Fruit fly (Drosophila melanogaster): ENCODE data around the gene CG4455.
A peak's percentile ranks its signal among the peaks of the same experiment; 100 is the strongest.

CG4455 gene

dm6 chr2L:16329102-16329520 is 23.6 kb upstream of the CG4455 start, which contains the start of gene mRpL4:
Gene mRpL4, minus strand, starts transcription at chr2L:16329132.
- TF ChIP-seq D1 (tag; optimal IDR thresholded peaks at IDR 0.05): peak; percentile 71
- no peak; the same call in 2 of the 3 replicates for TF ChIP-seq CG4496 (GFP tag; IDR thresholded peaks at IDR 0.05)
- peak; percentile 14 for TF ChIP-seq Snoo (tag; optimal IDR thresholded peaks at IDR 0.05)
- TF ChIP-seq CG32121 (GFP tag; IDR thresholded peaks at IDR 0.05): peak; percentile 27; the same call in 1 of the 2 replicates

- TF ChIP-seq CG34367 (tag; optimal IDR thresholded peaks at IDR 0.05): no peak
- no peak for TF ChIP-seq CG8301 (tag; optimal IDR thresholded peaks at IDR 0.05)
- no peak for TF ChIP-seq fd96Ca (GFP tag; IDR thresholded peaks at IDR 0.05)
- no peak for TF ChIP-seq CG14655 (GFP tag; optimal IDR thresholded peaks at IDR 0.05)
- TF ChIP-seq gl (tag; optimal IDR thresholded peaks at IDR 0.05): no peak
- TF ChIP-seq CG12605 (GFP tag; IDR thresholded peaks at IDR 0.05): no peak
- TF ChIP-seq rn (GFP tag; IDR thresholded peaks at IDR 0.05): no peak
- no peak for TF ChIP-seq CG9948 (tag; optimal IDR thresholded peaks at IDR 0.05)
- TF ChIP-seq CG17806 (tag; optimal IDR thresholded peaks at IDR 0.05): no peak
- TF ChIP-seq CG15710 (tag; optimal IDR thresholded peaks at IDR 0.05): no peak
- TF ChIP-seq Snoo (tag; optimal IDR thresholded peaks at IDR 0.05): no peak
- no peak for TF ChIP-seq Pif1B (GFP tag; optimal IDR thresholded peaks at IDR 0.05)
- TF ChIP-seq CG10348 (GFP tag; IDR thresholded peaks at IDR 0.05): no peak
- no peak for TF ChIP-seq EcR (GFP tag; optimal IDR thresholded peaks at IDR 0.05)
These were observed 23.1 kb upstream of the CG4455 start, which contains the start of gene CG4440 for dm6 chr2L:16329625-16330024. Gene CG4440, plus strand, starts transcription at chr2L:16329925.

- no peak for TF ChIP-seq CG13204 (GFP tag; optimal IDR thresholded peaks at IDR 0.05)
These were observed 14.9 kb upstream of the CG4455 start, which contains the start of gene CG31817 for dm6 chr2L:16337785-16338184. Gene CG31817, minus strand, starts transcription at chr2L:16337885.

DNA sequence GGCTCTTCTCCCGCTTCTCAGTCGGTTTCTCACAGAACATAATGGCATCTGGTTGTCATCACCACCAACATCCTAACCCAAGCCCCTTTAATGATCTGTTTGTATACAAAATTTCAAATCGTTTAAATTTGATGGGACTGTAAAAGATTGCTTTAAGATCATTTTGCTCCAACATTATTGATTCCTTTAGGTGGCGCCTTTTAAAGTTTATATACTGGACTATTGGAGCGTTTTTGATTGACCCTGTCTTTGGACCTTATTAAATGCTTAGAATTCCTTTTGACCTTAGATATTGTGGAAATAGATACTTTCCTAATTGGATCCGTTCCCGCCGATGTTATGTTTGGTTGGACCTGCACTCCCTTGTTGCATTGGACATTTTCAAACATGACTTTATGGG is 12.5 kb upstream of the CG4455 start, which contains the start of gene CG42266:
CG42266 (minus strand) TSS at position 101 of the 400 bp plus-strand sequence.
- TF ChIP-seq rn (GFP tag; IDR thresholded peaks at IDR 0.05): no peak
- no peak for TF ChIP-seq Pif1A (GFP tag; optimal IDR thresholded peaks at IDR 0.05)
- no peak for TF ChIP-seq CG8301 (tag; optimal IDR thresholded peaks at IDR 0.05)
- TF ChIP-seq CG17806 (tag; optimal IDR thresholded peaks at IDR 0.05): no peak
- no peak for TF ChIP-seq CG34367 (tag; optimal IDR thresholded peaks at IDR 0.05)
- TF ChIP-seq Pif1B (GFP tag; optimal IDR thresholded peaks at IDR 0.05): no peak
- no peak for TF ChIP-seq CG9948 (tag; optimal IDR thresholded peaks at IDR 0.05)
- no peak for TF ChIP-seq D1 (tag; optimal IDR thresholded peaks at IDR 0.05)
- no peak for TF ChIP-seq CG10348 (GFP tag; IDR thresholded peaks at IDR 0.05)
- no peak for TF ChIP-seq gl (tag; optimal IDR thresholded peaks at IDR 0.05)
- no peak for TF ChIP-seq EcR (GFP tag; optimal IDR thresholded peaks at IDR 0.05)
- TF ChIP-seq Ets98B (GFP tag; IDR thresholded peaks at IDR 0.05): no peak
- no peak for TF ChIP-seq CG12605 (GFP tag; IDR thresholded peaks at IDR 0.05)

- TF ChIP-seq CG8159 (tag; optimal IDR thresholded peaks at IDR 0.05): no peak
- TF ChIP-seq EcR (GFP tag; optimal IDR thresholded peaks at IDR 0.05): no peak
- TF ChIP-seq Pif1B (GFP tag; optimal IDR thresholded peaks at IDR 0.05): no peak
- no peak for TF ChIP-seq CG10348 (GFP tag; IDR thresholded peaks at IDR 0.05)
- TF ChIP-seq CG8301 (tag; optimal IDR thresholded peaks at IDR 0.05): no peak
- no peak for TF ChIP-seq CG34367 (tag; optimal IDR thresholded peaks at IDR 0.05)
- TF ChIP-seq CG4496 (GFP tag; IDR thresholded peaks at IDR 0.05): no peak
- no peak for TF ChIP-seq fd96Ca (GFP tag; IDR thresholded peaks at IDR 0.05)
- TF ChIP-seq CG9948 (tag; optimal IDR thresholded peaks at IDR 0.05): no peak
- TF ChIP-seq CG14655 (GFP tag; optimal IDR thresholded peaks at IDR 0.05): no peak
- TF ChIP-seq D1 (tag; optimal IDR thresholded peaks at IDR 0.05): no peak
- no peak for TF ChIP-seq gl (tag; optimal IDR thresholded peaks at IDR 0.05)
- no peak for TF ChIP-seq rn (GFP tag; IDR thresholded peaks at IDR 0.05)
- no peak for TF ChIP-seq CG17806 (tag; optimal IDR thresholded peaks at IDR 0.05)
- no peak for TF ChIP-seq CG15710 (tag; optimal IDR thresholded peaks at IDR 0.05)
- TF ChIP-seq CG13204 (GFP tag; optimal IDR thresholded peaks at IDR 0.05): no peak
- TF ChIP-seq CG32121 (GFP tag; IDR thresholded peaks at IDR 0.05): no peak
- no peak for TF ChIP-seq Snoo (tag; optimal IDR thresholded peaks at IDR 0.05)
- TF ChIP-seq CG12605 (GFP tag; IDR thresholded peaks at IDR 0.05): no peak
These were observed 10.5 kb upstream of the CG4455 start, which contains the start of gene CG44405 for dm6 chr2L:16342224-16342623. Gene CG44405, minus strand, starts transcription at chr2L:16342324.

dm6 chr2L:16350160-16350633 is 2.5 kb upstream of the CG4455 start:
- TF ChIP-seq CG8301 (tag; optimal IDR thresholded peaks at IDR 0.05) (no peak), CG32121 (GFP tag; IDR thresholded peaks at IDR 0.05) (peak; percentile 68), CG17806 (tag; optimal IDR thresholded peaks at IDR 0.05) (peak; percentile 9), CG4496 (GFP tag; IDR thresholded peaks at IDR 0.05) (peak; percentile 77; the same call in 2 of the 3 replicates), CG15710 (tag; optimal IDR thresholded peaks at IDR 0.05) (peak; percentile 46), Ets98B (GFP tag; IDR thresholded peaks at IDR 0.05) (peak; percentile 40), CG34367 (tag; optimal IDR thresholded peaks at IDR 0.05) (no peak), Snoo (tag; optimal IDR thresholded peaks at IDR 0.05) (peak; percentile 74), fd96Ca (GFP tag; IDR thresholded peaks at IDR 0.05) (peak; percentile 62; the same call in 2 of the 3 replicates), D1 (tag; optimal IDR thresholded peaks at IDR 0.05) (no peak), rn (GFP tag; IDR thresholded peaks at IDR 0.05) (peak; percentile 45; the same call in 1 of the 2 replicates)
